Worm (Caenorhabditis elegans): ENCODE measurements around the gene srj-44.

- TF ChIP-seq aha-1 (tag; optimal IDR thresholded peaks at IDR 0.05) (no peak), ces-1 (GFP tag; optimal IDR thresholded peaks at IDR 0.05) (no peak), zag-1 (tag; optimal IDR thresholded peaks at IDR 0.05) (no peak), lin-15B (tag; optimal IDR thresholded peaks at IDR 0.05) (no peak)
These were observed 30.6 kb upstream of the srj-44 start for ce11 chrV:2876188-2876831.

Measured in whole organism, L1 larva.